Fruit fly (Drosophila melanogaster) whole organism, embryonic: ENCODE results near the gene mv.

ENCODE experiments used
- CG13424 ChIP-seq: fragments of 200-800 bp; sonication (Bioruptor generic); optimal IDR thresholded peaks from 2 replicates; lab custom pipeline; 2019; ENCODE audit warnings: missing biosample characterization, mild to moderate bottlenecking, missing genetic modification characterization, moderate library complexity
- CG4707 ChIP-seq: fragments of 200-800 bp; sonication (Bioruptor generic); optimal IDR thresholded peaks from 2 replicates; lab custom pipeline; 2018; ENCODE audit warnings: missing biosample characterization, mild to moderate bottlenecking, missing genetic modification characterization, moderate library complexity
- CG6654 ChIP-seq: fragments of 200-800 bp; sonication (Bioruptor generic); optimal IDR thresholded peaks from 2 replicates; lab custom pipeline; 2017; ENCODE audit warnings: missing biosample characterization, mild to moderate bottlenecking, missing genetic modification characterization
- D19A ChIP-seq: fragments of 200-800 bp; optimal IDR thresholded peaks from 3 replicates; lab custom pipeline; 2019; ENCODE audit warnings: missing biosample characterization, mild to moderate bottlenecking, missing genetic modification characterization, moderate library complexity
- MTF-1 ChIP-seq: fragments of 200-800 bp; sonication (Bioruptor generic); optimal IDR thresholded peaks from 2 replicates; lab custom pipeline; 2018; ENCODE audit warnings: missing biosample characterization, mild to moderate bottlenecking, missing genetic modification characterization, borderline replicate concordance
- Taf1 ChIP-seq: fragments of 200-800 bp; sonication (Bioruptor generic); IDR thresholded peaks from 2 replicates; pipeline ENCODE4 v1.3.6; 2022; ENCODE audit warnings: missing biosample characterization, missing genetic modification characterization
- Xrp1 ChIP-seq: fragments of 200-800 bp; sonication (Bioruptor generic); IDR thresholded peaks from 2 replicates; pipeline ENCODE4 v1.3.6; 2022; ENCODE audit warnings: missing biosample characterization, missing genetic modification characterization
- gem ChIP-seq: fragments of 200-800 bp; sonication (Bioruptor generic); optimal IDR thresholded peaks from 2 replicates; lab custom pipeline; 2019; ENCODE audit warnings: missing biosample characterization, mild to moderate bottlenecking, missing genetic modification characterization, moderate library complexity
- nerfin-2 ChIP-seq: fragments of 200-800 bp; sonication (Bioruptor generic); IDR thresholded peaks from 2 replicates; pipeline ENCODE4 v1.3.6; 2022; ENCODE audit warnings: missing biosample characterization, missing genetic modification characterization; ENCODE audit not compliant: partially characterized antibody
- pan ChIP-seq, 4 experiments: fragments of >200 bp in 3 of 4; fragments of 200-800 bp in 1 of 4; sonication (Bioruptor generic) in 1 of 4; optimal IDR thresholded peaks in 3 of 4; IDR thresholded peaks in 1 of 4; 2 replicates each; pipeline versions ENCODE4 v1.3.6 to Lab custom; 2017 to 2022; ENCODE audit warnings: missing biosample characterization in 2 of 4, missing genetic modification characterization in 2 of 4, mixed read lengths in 1 of 4

- TF ChIP-seq CG6654 (GFP tag; lab: Kevin White, UChicago) (no peak), gem (no peak), Taf1 (GFP tag; lab: Robert Waterston, UW) (no peak), Xrp1 (GFP tag; lab: Robert Waterston, UW) (no peak), D19A (tag; lab: Kevin White, UChicago) (no peak), CG13424 (no peak), nerfin-2 (GFP tag; lab: Robert Waterston, UW) (no peak), pan (optimal IDR thresholded peaks at IDR 0.05; lab: Kevin White, UChicago) (no peak), pan (GFP tag; optimal IDR thresholded peaks at IDR 0.05 in 1 of 2, IDR thresholded peaks at IDR 0.05 in 1 of 2) (no peak), MTF-1 (GFP tag; lab: Kevin White, UChicago) (no peak), CG4707 (GFP tag; lab: Kevin White, UChicago) (no peak)
Observed at dm6 chr3L:1909000-1909399, 55.0 kb downstream of the mv start.
